Fruit fly (Drosophila melanogaster) whole organism, embryonic: Measurements from ENCODE around the gene ArfGAP1.
A peak's percentile ranks its signal among the peaks of the same experiment; 100 is the strongest.

ENCODE experiments used
- CG10959 ChIP-seq: fragments of 200-800 bp; sonication (Bioruptor generic); IDR thresholded peaks from 2 replicates; pipeline ENCODE4 v1.3.6; 2022; ENCODE audit warnings: missing biosample characterization, missing genetic modification characterization
- CG10979 ChIP-seq: fragments of 200-800 bp; sonication (Bioruptor generic); optimal IDR thresholded peaks from 2 replicates; lab custom pipeline; 2018; ENCODE audit warnings: missing biosample characterization, mild to moderate bottlenecking, missing genetic modification characterization, moderate library complexity
- CG13123 ChIP-seq: fragments of 200-800 bp; sonication (Bioruptor generic); optimal IDR thresholded peaks from 2 replicates; lab custom pipeline; 2016; ENCODE audit warnings: missing biosample characterization, missing genetic modification characterization
- CG15269 ChIP-seq: fragments of 200-800 bp; sonication (Bioruptor generic); optimal IDR thresholded peaks from 2 replicates; lab custom pipeline; 2018; ENCODE audit warnings: missing biosample characterization, mild to moderate bottlenecking, missing genetic modification characterization, moderate library complexity
- CG1529 ChIP-seq: fragments of 200-800 bp; sonication (Bioruptor generic); optimal IDR thresholded peaks from 3 replicates; lab custom pipeline; 2018; ENCODE audit warnings: missing biosample characterization, missing genetic modification characterization
- CG15479 ChIP-seq: fragments of 200-800 bp; sonication (Bioruptor generic); optimal IDR thresholded peaks from 3 replicates; lab custom pipeline; 2019; ENCODE audit warnings: missing biosample characterization, mild to moderate bottlenecking, missing genetic modification characterization, moderate library complexity
- CG1602 ChIP-seq: fragments of 200-800 bp; sonication (Bioruptor generic); optimal IDR thresholded peaks from 3 replicates; lab custom pipeline; 2016; ENCODE audit warnings: missing biosample characterization, missing genetic modification characterization
- CG16815 ChIP-seq: fragments of 200-800 bp; sonication (Bioruptor generic); optimal IDR thresholded peaks from 3 replicates; lab custom pipeline; 2017; ENCODE audit warnings: missing biosample characterization, mild to moderate bottlenecking, missing genetic modification characterization
- CG17568 ChIP-seq: fragments of 200-800 bp; sonication (Bioruptor generic); optimal IDR thresholded peaks from 2 replicates; lab custom pipeline; 2018; ENCODE audit warnings: missing biosample characterization, mild to moderate bottlenecking, missing genetic modification characterization, moderate library complexity
- CG2199 ChIP-seq: fragments of 200-800 bp; sonication (Bioruptor generic); IDR thresholded peaks from 3 replicates; pipeline ENCODE4 v1.3.6; 2022; ENCODE audit warnings: missing biosample characterization, missing genetic modification characterization
- CG2712 ChIP-seq: fragments of 200-800 bp; optimal IDR thresholded peaks from 3 replicates; lab custom pipeline; 2019; ENCODE audit warnings: missing biosample characterization, mild to moderate bottlenecking, missing genetic modification characterization, moderate library complexity
- CG30431 ChIP-seq: fragments of 200-800 bp; sonication (Bioruptor generic); optimal IDR thresholded peaks from 2 replicates; lab custom pipeline; 2017; ENCODE audit warnings: missing biosample characterization, missing genetic modification characterization
- CG31388 ChIP-seq: fragments of 200-800 bp; sonication (Bioruptor generic); optimal IDR thresholded peaks from 2 replicates; lab custom pipeline; 2016; ENCODE audit warnings: missing biosample characterization, missing genetic modification characterization
- CG3281 ChIP-seq: fragments of 200-800 bp; sonication (Bioruptor generic); optimal IDR thresholded peaks from 3 replicates; lab custom pipeline; 2017; ENCODE audit warnings: missing biosample characterization, mild to moderate bottlenecking, missing genetic modification characterization
- CG4328 ChIP-seq: fragments of 200-800 bp; sonication (Bioruptor generic); optimal IDR thresholded peaks from 3 replicates; lab custom pipeline; 2017; ENCODE audit warnings: missing biosample characterization, missing genetic modification reagents, missing genetic modification characterization
- CG43689 ChIP-seq: fragments of 200-800 bp; sonication (Bioruptor generic); IDR thresholded peaks from 2 replicates; pipeline ENCODE4 v1.3.6; 2022; ENCODE audit warnings: missing biosample characterization, missing genetic modification characterization
- CG7271 ChIP-seq: fragments of 200-800 bp; sonication (Bioruptor generic); optimal IDR thresholded peaks from 2 replicates; lab custom pipeline; 2018; ENCODE audit warnings: missing biosample characterization, mild to moderate bottlenecking, missing genetic modification characterization, moderate library complexity
- CG7786 ChIP-seq: fragments of 200-800 bp; sonication (Bioruptor generic); optimal IDR thresholded peaks from 2 replicates; lab custom pipeline; 2016; ENCODE audit warnings: missing biosample characterization, missing genetic modification characterization
- CG9437 ChIP-seq: fragments of 200-800 bp; sonication (Bioruptor generic); optimal IDR thresholded peaks from 2 replicates; lab custom pipeline; 2018; ENCODE audit warnings: missing biosample characterization, mild to moderate bottlenecking, missing genetic modification characterization
- CoRest ChIP-seq: fragments of 200-800 bp; sonication (Bioruptor generic); optimal IDR thresholded peaks from 3 replicates; lab custom pipeline; 2018; ENCODE audit warnings: missing biosample characterization, mild to moderate bottlenecking, missing genetic modification characterization, moderate library complexity
- Doc2 ChIP-seq: fragments of 200-800 bp; sonication (Bioruptor generic); IDR thresholded peaks from 2 replicates; pipeline ENCODE4 v1.3.6; 2022; ENCODE audit warnings: missing biosample characterization, missing genetic modification characterization
- E2f1 ChIP-seq: fragments of 200-800 bp; sonication (Bioruptor generic); IDR thresholded peaks from 2 replicates; pipeline ENCODE4 v1.3.6; 2022; ENCODE audit warnings: missing biosample characterization, missing genetic modification characterization
- ERR ChIP-seq: fragments of 200-800 bp; sonication (Bioruptor generic); optimal IDR thresholded peaks from 2 replicates; lab custom pipeline; 2016; ENCODE audit warnings: missing biosample characterization, missing genetic modification characterization
- Fer3 ChIP-seq: fragments of 200-800 bp; sonication (Bioruptor generic); optimal IDR thresholded peaks from 2 replicates; lab custom pipeline; 2018; ENCODE audit warnings: missing biosample characterization, mild to moderate bottlenecking, missing genetic modification characterization, moderate library complexity
- Hr3 ChIP-seq: fragments of 200-800 bp; sonication (Bioruptor generic); optimal IDR thresholded peaks from 3 replicates; lab custom pipeline; 2016; ENCODE audit warnings: missing biosample characterization, missing genetic modification characterization
- Rfx ChIP-seq: fragments of 200-800 bp; sonication (Bioruptor generic); IDR thresholded peaks from 2 replicates; pipeline ENCODE4 v1.3.6; 2022; ENCODE audit warnings: missing biosample characterization, missing genetic modification characterization
- Side ChIP-seq: fragments of 200-800 bp; sonication (Bioruptor generic); optimal IDR thresholded peaks from 2 replicates; lab custom pipeline; 2016; ENCODE audit warnings: missing biosample characterization, missing genetic modification characterization
- Ssrp ChIP-seq: fragments of 200-800 bp; sonication (Bioruptor generic); optimal IDR thresholded peaks from 2 replicates; lab custom pipeline; 2018; ENCODE audit warnings: missing biosample characterization, mild to moderate bottlenecking, missing genetic modification characterization, moderate library complexity
- Tbp ChIP-seq: fragments of >200 bp; optimal IDR thresholded peaks from 2 replicates; lab custom pipeline; 2018; ENCODE audit warnings: missing biosample characterization, missing genetic modification characterization
- Xrp1 ChIP-seq: fragments of 200-800 bp; sonication (Bioruptor generic); IDR thresholded peaks from 2 replicates; pipeline ENCODE4 v1.3.6; 2022; ENCODE audit warnings: missing biosample characterization, missing genetic modification characterization
- br ChIP-seq: fragments of >200 bp; optimal IDR thresholded peaks from 2 replicates; lab custom pipeline; 2017
- disco-r ChIP-seq: fragments of 200-800 bp; sonication (Bioruptor generic); optimal IDR thresholded peaks from 2 replicates; lab custom pipeline; 2016; ENCODE audit warnings: missing biosample characterization, missing genetic modification characterization
- dmrt99B ChIP-seq: fragments of 200-800 bp; sonication (Bioruptor generic); optimal IDR thresholded peaks from 2 replicates; lab custom pipeline; 2018; ENCODE audit warnings: missing biosample characterization, mild to moderate bottlenecking, missing genetic modification characterization, moderate library complexity
- esg ChIP-seq: fragments of 200-800 bp; sonication (Bioruptor generic); conservative IDR thresholded peaks from 2 replicates; pipeline ENCODE4 v1.3.6; 2022; ENCODE audit warnings: missing biosample characterization, missing genetic modification characterization
- fru ChIP-seq: fragments of >200 bp; optimal IDR thresholded peaks from 2 replicates; lab custom pipeline; 2017
- gt ChIP-seq: fragments of 200-800 bp; sonication (Bioruptor generic); IDR thresholded peaks from 2 replicates; pipeline ENCODE4 v1.3.6; 2022; ENCODE audit warnings: missing biosample characterization, missing genetic modification characterization
- her ChIP-seq: fragments of 200-800 bp; sonication (Bioruptor generic); optimal IDR thresholded peaks from 2 replicates; lab custom pipeline; 2016; ENCODE audit warnings: missing biosample characterization, missing genetic modification characterization
- ken ChIP-seq: fragments of 200-800 bp; sonication (Bioruptor generic); IDR thresholded peaks from 3 replicates; pipeline ENCODE4 v1.3.6; 2022; ENCODE audit warnings: missing biosample characterization, missing genetic modification characterization
- mirr ChIP-seq: fragments of 200-800 bp; sonication (Bioruptor generic); optimal IDR thresholded peaks from 3 replicates; lab custom pipeline; 2018; ENCODE audit warnings: missing biosample characterization, mild to moderate bottlenecking, missing genetic modification characterization
- nau ChIP-seq: fragments of 200-800 bp; sonication (Bioruptor generic); optimal IDR thresholded peaks from 3 replicates; lab custom pipeline; 2017; ENCODE audit warnings: missing biosample characterization, mild to moderate bottlenecking, missing genetic modification characterization, missing genetic modification reagents
- pho ChIP-seq: fragments of 200-800 bp; sonication (Bioruptor generic); optimal IDR thresholded peaks from 2 replicates; lab custom pipeline; 2016; ENCODE audit warnings: missing biosample characterization, missing genetic modification characterization
- phol ChIP-seq: fragments of 200-800 bp; sonication (Bioruptor generic); optimal IDR thresholded peaks from 3 replicates; lab custom pipeline; 2018; ENCODE audit warnings: missing biosample characterization, mild to moderate bottlenecking, missing genetic modification characterization, moderate library complexity
- sc ChIP-seq, 3 experiments: fragments of >200 bp in 2 of 3; fragments of 200-800 bp in 1 of 3; sonication (Bioruptor generic) in 1 of 3; optimal IDR thresholded peaks; 2 replicates in 2 of 3; 3 replicates in 1 of 3; lab custom pipeline; 2017; ENCODE audit warnings: mild to moderate bottlenecking in 1 of 3, missing biosample characterization in 1 of 3, missing genetic modification characterization in 1 of 3, missing genetic modification reagents in 1 of 3
- sim ChIP-seq: fragments of 200-800 bp; sonication (Bioruptor generic); IDR thresholded peaks from 2 replicates; pipeline ENCODE4 v1.3.6; 2022; ENCODE audit warnings: missing biosample characterization, missing genetic modification characterization
- sna ChIP-seq: fragments of 200-800 bp; sonication (Bioruptor generic); IDR thresholded peaks from 2 replicates; pipeline ENCODE4 v1.3.6; 2022; ENCODE audit warnings: missing biosample characterization, missing genetic modification characterization; ENCODE audit not compliant: partially characterized antibody
- sug ChIP-seq: fragments of 200-800 bp; optimal IDR thresholded peaks from 2 replicates; lab custom pipeline; 2019; ENCODE audit warnings: missing biosample characterization, mild to moderate bottlenecking, missing genetic modification characterization, moderate library complexity
- tll ChIP-seq, 2 experiments: fragments of 200-800 bp in 1 of 2; fragments of >200 bp in 1 of 2; sonication (Bioruptor generic) in 1 of 2; optimal IDR thresholded peaks; 2 replicates each; lab custom pipeline; 2017 to 2019; ENCODE audit warnings: missing biosample characterization in 2 of 2, missing genetic modification characterization in 2 of 2, mild to moderate bottlenecking in 1 of 2, moderate library complexity in 1 of 2
- tna ChIP-seq: fragments of 200-800 bp; sonication (Bioruptor generic); IDR thresholded peaks from 2 replicates; pipeline ENCODE4 v1.3.6; 2022; ENCODE audit warnings: missing biosample characterization, missing genetic modification characterization; ENCODE audit not compliant: partially characterized antibody
- trem ChIP-seq: fragments of 200-800 bp; optimal IDR thresholded peaks from 3 replicates; lab custom pipeline; 2019; ENCODE audit warnings: missing biosample characterization, mild to moderate bottlenecking, missing genetic modification characterization, moderate library complexity
- zen ChIP-seq: fragments of 200-800 bp; sonication (Bioruptor generic); optimal IDR thresholded peaks from 3 replicates; lab custom pipeline; 2018; ENCODE audit warnings: missing biosample characterization, mild to moderate bottlenecking, missing genetic modification characterization, moderate library complexity
- zf30C ChIP-seq: fragments of 200-800 bp; sonication (Bioruptor generic); optimal IDR thresholded peaks from 3 replicates; lab custom pipeline; 2018; ENCODE audit warnings: missing biosample characterization, mild to moderate bottlenecking, missing genetic modification characterization

Gene ArfGAP1

dm6 chr3L:12444040-12444439 is 26.7 kb upstream of the ArfGAP1 start (continued):
- TF ChIP-seq zf30C (GFP tag; lab: Kevin White, UChicago): peak; percentile 68
- no peak for TF ChIP-seq esg (GFP tag; lab: Robert Waterston, UW)
- TF ChIP-seq CG15479 (GFP tag; lab: Kevin White, UChicago): peak; percentile 13
- TF ChIP-seq CG10959 (GFP tag; lab: Robert Waterston, UW): no peak
- no peak for TF ChIP-seq CG2199 (GFP tag; lab: Robert Waterston, UW)
- no peak for TF ChIP-seq tll (GFP tag; optimal IDR thresholded peaks at IDR 0.05; lab: Kevin White, UChicago)
- TF ChIP-seq CG2712 (tag; lab: Kevin White, UChicago): peak; percentile 69
- peak; percentile 21 for TF ChIP-seq Ssrp (tag; lab: Kevin White, UChicago)
- TF ChIP-seq sim: no peak
- TF ChIP-seq, all 482 proteins: peak for 44

dm6 chr3L:12442593-12442992 is 25.2 kb upstream of the ArfGAP1 start:
- peak; percentile 9 for TF ChIP-seq phol
- TF ChIP-seq disco-r (GFP tag; lab: Kevin White, UChicago): no peak
- no peak for TF ChIP-seq ERR (GFP tag; lab: Kevin White, UChicago)
- no peak for TF ChIP-seq Fer3 (tag; lab: Kevin White, UChicago)
- no peak for TF ChIP-seq nau (GFP tag; lab: Kevin White, UChicago)
- TF ChIP-seq gt (GFP tag; lab: Robert Waterston, UW): no peak
- TF ChIP-seq Rfx: no peak
- no peak for TF ChIP-seq CG7271
- TF ChIP-seq CG30431 (GFP tag; lab: Kevin White, UChicago): no peak
- peak; percentile 18 for TF ChIP-seq trem
- TF ChIP-seq CG31388 (GFP tag; lab: Kevin White, UChicago): no peak
- TF ChIP-seq fru (lab: Kevin White, UChicago): no peak
- TF ChIP-seq CG17568 (GFP tag; lab: Kevin White, UChicago): no peak
- peak; percentile 54 for TF ChIP-seq CG10979
- TF ChIP-seq her (GFP tag; lab: Kevin White, UChicago): no peak
- TF ChIP-seq CG15269 (tag; lab: Kevin White, UChicago): no peak
- no peak for TF ChIP-seq CG4328
- no peak for TF ChIP-seq sc (optimal IDR thresholded peaks at IDR 0.05; lab: Kevin White, UChicago)
- no peak for TF ChIP-seq sc (GFP tag; optimal IDR thresholded peaks at IDR 0.05; lab: Kevin White, UChicago)
- no peak for TF ChIP-seq CG7786 (GFP tag; lab: Kevin White, UChicago)
- TF ChIP-seq br (lab: Kevin White, UChicago): no peak
- no peak for TF ChIP-seq CG3281 (GFP tag; lab: Kevin White, UChicago)
- no peak for TF ChIP-seq E2f1
- TF ChIP-seq Doc2 (GFP tag; lab: Robert Waterston, UW): no peak
- no peak for TF ChIP-seq sug (tag; lab: Kevin White, UChicago)
- no peak for TF ChIP-seq dmrt99B (tag; lab: Kevin White, UChicago)
- TF ChIP-seq tna (GFP tag; lab: Robert Waterston, UW): no peak
- no peak for TF ChIP-seq mirr
- no peak for TF ChIP-seq CG1602
- peak; percentile 48; the same call in 1 of the 2 replicates for TF ChIP-seq Xrp1 (GFP tag; lab: Robert Waterston, UW)
- no peak for TF ChIP-seq Side (GFP tag; lab: Kevin White, UChicago)
- no peak for TF ChIP-seq CG13123 (GFP tag; lab: Kevin White, UChicago)
- no peak for TF ChIP-seq CG16815 (GFP tag; lab: Kevin White, UChicago)
- TF ChIP-seq zen (tag; lab: Kevin White, UChicago): no peak
- TF ChIP-seq CG43689 (GFP tag; lab: Robert Waterston, UW): no peak
- no peak for TF ChIP-seq ken (GFP tag; lab: Robert Waterston, UW)
- TF ChIP-seq CoRest (tag; lab: Kevin White, UChicago): peak; percentile 3
- no peak for TF ChIP-seq pho (GFP tag; lab: Kevin White, UChicago)
- no peak for TF ChIP-seq Tbp
- no peak for TF ChIP-seq Hr3 (GFP tag; lab: Kevin White, UChicago)
- TF ChIP-seq CG9437 (GFP tag; lab: Kevin White, UChicago): no peak
- TF ChIP-seq CG1529: peak; percentile 1
- no peak for TF ChIP-seq sna
